Worm (Caenorhabditis elegans): Measurements from ENCODE around the gene C03H5.7.

DNA sequence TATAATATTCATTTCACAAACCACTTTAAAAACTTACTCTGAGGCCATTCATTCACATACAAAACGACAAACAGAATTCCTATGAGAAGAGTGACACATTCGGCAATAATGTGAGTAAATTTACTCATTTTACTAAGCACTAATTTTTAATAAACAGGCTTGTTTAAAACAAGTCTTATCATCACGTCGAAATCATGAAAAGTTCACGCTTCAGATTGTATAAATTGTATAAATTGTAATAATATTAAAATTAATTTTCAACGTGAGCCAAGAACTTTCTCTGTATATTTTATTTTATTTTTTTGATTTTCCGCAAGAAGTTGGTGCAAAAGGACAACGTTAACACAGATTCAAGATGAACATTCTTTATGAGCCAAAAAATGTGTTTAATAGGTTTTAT, 38.7 kb downstream of the C03H5.7 start, which contains the start of gene C24H12.6:
- TF ChIP-seq nhr-11 (tag; optimal IDR thresholded peaks at IDR 0.05) (no peak), skn-1 (tag; optimal IDR thresholded peaks at IDR 0.05) (no peak), nhr-10 (tag; optimal IDR thresholded peaks at IDR 0.05) (no peak), nhr-237 (tag; optimal IDR thresholded peaks at IDR 0.05) (no peak), zag-1 (tag; optimal IDR thresholded peaks at IDR 0.05) (no peak), unc-62 (GFP tag; optimal IDR thresholded peaks at IDR 0.05) (no peak)
